Worm (Caenorhabditis elegans) whole organism, early embryonic: Measurements from ENCODE around the gene R06B10.7.

Experiments used
- aly-1 ChIP-seq: sonication (generic microtip); optimal IDR thresholded peaks from 2 replicates; lab custom pipeline; 2016; ENCODE audit warnings: missing genetic modification characterization, missing compliant biosample characterization
- ama-1 ChIP-seq: fragments of 150-350 bp; optimal IDR thresholded peaks from 2 replicates; lab custom pipeline; 2014
- ceh-36 ChIP-seq: sonication (generic microtip); optimal IDR thresholded peaks from 2 replicates; lab custom pipeline; 2016; ENCODE audit warnings: missing genetic modification characterization, inconsistent platforms, missing compliant biosample characterization
- hmbx-1 ChIP-seq: sonication (generic microtip); optimal IDR thresholded peaks from 2 replicates; lab custom pipeline; 2016; ENCODE audit warnings: mild to moderate bottlenecking, missing genetic modification characterization, missing compliant biosample characterization
- scrt-1 ChIP-seq: fragments of 200-800 bp; sonication (Bioruptor generic); IDR thresholded peaks from 2 replicates; pipeline ENCODE4 v1.3.6; 2022; ENCODE audit warnings: missing genetic modification characterization, missing compliant biosample characterization
- sea-1 ChIP-seq: fragments of 200-800 bp; sonication (Bioruptor generic); conservative IDR thresholded peaks from 2 replicates; pipeline ENCODE4 v1.3.6; 2022; ENCODE audit warnings: missing genetic modification characterization, missing compliant biosample characterization
- tra-4 ChIP-seq: sonication (generic microtip); optimal IDR thresholded peaks from 2 replicates; lab custom pipeline; 2017; ENCODE audit warnings: missing genetic modification characterization, missing compliant biosample characterization

- TF ChIP-seq ama-1 (lab: Kevin White, UChicago), result no peak
- TF ChIP-seq scrt-1 (GFP tag; lab: Robert Waterston, UW), result no peak
- no peak for TF ChIP-seq tra-4
- TF ChIP-seq aly-1 (tag; lab: Kevin White, UChicago), result no peak
- TF ChIP-seq ceh-36 (tag; lab: Kevin White, UChicago), result no peak
- no peak for TF ChIP-seq hmbx-1 (tag; lab: Kevin White, UChicago)
- no peak for TF ChIP-seq sea-1 (GFP tag; lab: Robert Waterston, UW)
Observed at ce11 chrIII:998855-999254, 2.3 kb downstream of the R06B10.7 start.
